Fruit fly (Drosophila melanogaster): ENCODE measurements around the gene CG43389.

DNA sequence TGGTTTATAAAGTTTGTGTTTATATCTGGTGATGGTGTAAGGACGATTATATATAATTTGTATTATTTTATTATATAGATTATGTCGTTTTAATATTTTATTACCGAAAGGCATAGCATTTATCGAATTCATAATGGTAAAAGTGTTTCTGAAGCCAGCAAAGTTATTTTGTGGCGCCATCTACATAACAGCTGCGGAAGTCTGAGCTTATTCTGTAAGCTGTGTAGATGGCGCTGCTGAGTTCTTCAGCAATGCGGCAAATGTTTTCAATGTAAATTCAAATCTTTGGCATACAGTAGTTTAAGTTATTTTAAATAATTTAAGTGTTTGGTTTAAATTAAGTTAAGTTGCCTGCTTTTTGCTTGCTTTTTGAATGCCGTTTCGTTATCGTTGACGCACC, 40.6 kb downstream of the CG43389 start:
- no peak for TF ChIP-seq woc (GFP tag; optimal IDR thresholded peaks at IDR 0.05)
- TF ChIP-seq fru (GFP tag; optimal IDR thresholded peaks at IDR 0.05): no peak
- TF ChIP-seq psq (GFP tag; optimal IDR thresholded peaks at IDR 0.05): no peak
- TF ChIP-seq Dfd (GFP tag; optimal IDR thresholded peaks at IDR 0.05): no peak
